Worm (Caenorhabditis elegans) whole organism, midembryonic: ENCODE results near the gene des-2.

Experiments used
- flt-1 ChIP-seq: fragments of 200-800 bp; sonication (Bioruptor generic); IDR thresholded peaks from 2 replicates; pipeline ENCODE4 v1.3.6; 2022; ENCODE audit warnings: missing genetic modification characterization, missing compliant biosample characterization
- med-1 ChIP-seq: sonication (generic microtip); optimal IDR thresholded peaks from 2 replicates; lab custom pipeline; 2017; ENCODE audit warnings: missing genetic modification characterization, mild to moderate bottlenecking, missing compliant biosample characterization, antibody characterized with exemption, missing genetic modification reagents; ENCODE audit not compliant: insufficient read depth
- tab-1 ChIP-seq: fragments of 200-800 bp; sonication (Bioruptor generic); IDR thresholded peaks from 2 replicates; pipeline ENCODE4 v1.3.6; 2022; ENCODE audit warnings: missing genetic modification characterization, missing compliant biosample characterization
- ztf-29 ChIP-seq: fragments of 200-800 bp; sonication (Bioruptor generic); IDR thresholded peaks from 2 replicates; pipeline ENCODE4 v1.3.6; 2022; ENCODE audit warnings: missing genetic modification reagents, missing genetic modification characterization, missing compliant biosample characterization

ce11 chrV:11438464-11438863, 17.0 kb upstream of the des-2 start, which contains the start of gene dmsr-1:
- TF ChIP-seq flt-1 (GFP tag; lab: Robert Waterston, UW) (no peak), med-1 (GFP tag; lab: Kevin White, UChicago) (no peak), ztf-29 (GFP tag; lab: Robert Waterston, UW) (no peak), tab-1 (GFP tag; lab: Robert Waterston, UW) (no peak)
